Worm (Caenorhabditis elegans): ENCODE results near the gene pkc-3.

DNA sequence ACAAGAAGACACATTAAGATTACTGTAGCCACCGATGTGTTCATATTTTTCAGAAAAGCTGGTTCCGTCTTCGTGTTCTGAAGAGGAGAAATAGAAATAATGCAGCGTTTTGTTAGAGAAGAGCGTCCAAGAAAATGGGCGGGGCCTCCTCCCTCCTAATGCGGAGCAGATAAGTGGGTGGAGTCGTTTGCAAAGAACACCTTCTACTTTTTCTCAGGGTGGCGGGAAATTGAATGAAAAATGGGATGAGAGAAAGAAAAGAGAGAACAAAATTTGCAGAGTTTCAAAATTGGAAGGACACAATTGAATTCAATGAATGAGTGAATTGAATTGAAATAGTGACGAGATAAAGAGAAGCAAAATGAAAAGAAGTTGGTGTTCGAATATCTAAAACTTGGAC lies 14.2 kb upstream of the pkc-3 start, which contains the start of gene F09E5.16:
- TF ChIP-seq elt-3 (tag; optimal IDR thresholded peaks at IDR 0.05) (no peak), mls-2 (tag; optimal IDR thresholded peaks at IDR 0.05) (no peak), mab-5 (tag; optimal IDR thresholded peaks at IDR 0.05) (no peak), snpc-4 (tag; optimal IDR thresholded peaks at IDR 0.05) (no peak), mep-1 (tag; optimal IDR thresholded peaks at IDR 0.05) (no peak), ztf-11 (tag; optimal IDR thresholded peaks at IDR 0.05) (no peak), nhr-76 (tag; optimal IDR thresholded peaks at IDR 0.05) (no peak), nhr-28 (tag; optimal IDR thresholded peaks at IDR 0.05) (no peak), nhr-237 (tag; optimal IDR thresholded peaks at IDR 0.05) (no peak), ceh-43 (GFP tag; optimal IDR thresholded peaks at IDR 0.05) (no peak), ces-1 (GFP tag; optimal IDR thresholded peaks at IDR 0.05) (peak; percentile 21), sem-2 (GFP tag; optimal IDR thresholded peaks at IDR 0.05) (no peak), nhr-12 (tag; optimal IDR thresholded peaks at IDR 0.05) (no peak), lin-13 (tag; optimal IDR thresholded peaks at IDR 0.05) (no peak)
